Fruit fly (Drosophila melanogaster): ENCODE measurements around the gene CG15784.

Gene CG15784

DNA sequence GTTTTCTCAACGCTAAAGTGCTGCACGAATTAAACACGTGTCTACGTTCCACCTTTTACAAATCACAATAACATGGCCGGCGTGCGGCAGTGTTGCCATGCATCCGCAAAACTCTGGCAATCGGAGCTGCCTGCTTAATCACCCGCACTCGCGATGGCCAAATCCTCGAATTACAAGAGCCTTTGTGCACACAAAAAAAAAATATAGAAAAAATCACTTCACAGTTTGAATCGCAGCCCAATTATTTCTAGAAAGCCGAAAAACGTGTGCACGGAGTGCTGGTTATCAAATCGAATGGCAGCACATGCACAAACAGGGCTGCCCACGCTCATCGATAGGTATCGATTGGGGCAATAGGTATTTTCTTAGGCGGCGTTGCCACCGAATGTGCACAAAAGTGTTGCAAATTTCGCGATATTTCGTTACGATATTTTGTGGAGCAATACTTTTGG lies 8.8 kb upstream of the CG15784 start, which contains the start of gene spoon (continued):
- TF ChIP-seq HLH4C (GFP tag; IDR thresholded peaks at IDR 0.05; ENCODE audit: partially characterized antibody) = peak; percentile 88
- peak; percentile 89 for TF ChIP-seq CG14860 (GFP tag; IDR thresholded peaks at IDR 0.05; ENCODE audit: partially characterized antibody)
- TF ChIP-seq CG13775 (GFP tag; optimal IDR thresholded peaks at IDR 0.05) = peak; percentile 26
- no peak for TF ChIP-seq CG6854 (GFP tag; optimal IDR thresholded peaks at IDR 0.05)
- no peak for TF ChIP-seq salm (tag; optimal IDR thresholded peaks at IDR 0.05)
- TF ChIP-seq HLH3B (GFP tag; IDR thresholded peaks at IDR 0.05) = no peak
- 0 out of 3 replicates have a peak, but pooled peaks have one; percentile 23 for TF ChIP-seq tgo (GFP tag; IDR thresholded peaks at IDR 0.05)
- no peak for TF ChIP-seq Ada2b (GFP tag; IDR thresholded peaks at IDR 0.05)
- no peak for TF ChIP-seq usp (GFP tag; optimal IDR thresholded peaks at IDR 0.05)
- TF ChIP-seq sima (GFP tag; optimal IDR thresholded peaks at IDR 0.05) = no peak
- no peak for TF ChIP-seq Atf6 (GFP tag; IDR thresholded peaks at IDR 0.05)
- TF ChIP-seq pzg (GFP tag; optimal IDR thresholded peaks at IDR 0.05) = peak; percentile 86
- TF ChIP-seq Rx (GFP tag; IDR thresholded peaks at IDR 0.05) = 0 out of 2 replicates have a peak, but pooled peaks have one; percentile 27
- TF ChIP-seq ac (GFP tag; optimal IDR thresholded peaks at IDR 0.05) = no peak
- TF ChIP-seq wek (GFP tag; optimal IDR thresholded peaks at IDR 0.05) = no peak
- TF ChIP-seq p53 (GFP tag; optimal IDR thresholded peaks at IDR 0.05) = no peak
- TF ChIP-seq CG9727 (GFP tag; optimal IDR thresholded peaks at IDR 0.05) = no peak
- TF ChIP-seq vfl (GFP tag; optimal IDR thresholded peaks at IDR 0.05) = peak; percentile 16
- TF ChIP-seq vnd (GFP tag; IDR thresholded peaks at IDR 0.05; ENCODE audit: partially characterized antibody) = peak; percentile 91
- TF ChIP-seq ranshi (GFP tag; IDR thresholded peaks at IDR 0.05) = no peak
- TF ChIP-seq CG4707 (GFP tag; optimal IDR thresholded peaks at IDR 0.05) = no peak
- TF ChIP-seq D19A (tag; optimal IDR thresholded peaks at IDR 0.05) = no peak
- no peak for TF ChIP-seq CG12155 (GFP tag; optimal IDR thresholded peaks at IDR 0.05)
- no peak for TF ChIP-seq CG5180 (GFP tag; optimal IDR thresholded peaks at IDR 0.05)
- TF ChIP-seq prd (optimal IDR thresholded peaks at IDR 0.05) = no peak
- peak; percentile 37; the same call in 1 of the 3 replicates for TF ChIP-seq prd (GFP tag; IDR thresholded peaks at IDR 0.05)
- no peak for TF ChIP-seq scrt (GFP tag; optimal IDR thresholded peaks at IDR 0.05)
- peak; percentile 13 for TF ChIP-seq CG6765 (GFP tag; optimal IDR thresholded peaks at IDR 0.05)
- no peak for TF ChIP-seq CG30431 (GFP tag; optimal IDR thresholded peaks at IDR 0.05)
- TF ChIP-seq CG17912 (GFP tag; optimal IDR thresholded peaks at IDR 0.05) = no peak
- no peak for TF ChIP-seq NK7.1 (GFP tag; optimal IDR thresholded peaks at IDR 0.05)
- no peak for TF ChIP-seq CG8924 (tag; optimal IDR thresholded peaks at IDR 0.05)
- TF ChIP-seq crp (GFP tag; optimal IDR thresholded peaks at IDR 0.05) = no peak
- no peak for TF ChIP-seq dimm (GFP tag; IDR thresholded peaks at IDR 0.05)
- TF ChIP-seq CG1024 (GFP tag; IDR thresholded peaks at IDR 0.05) = no peak
- peak; percentile 61 for TF ChIP-seq CG15479 (GFP tag; optimal IDR thresholded peaks at IDR 0.05)
- peak; percentile 37 for TF ChIP-seq hkb (optimal IDR thresholded peaks at IDR 0.05)
- no peak for TF ChIP-seq hkb (GFP tag; IDR thresholded peaks at IDR 0.05)
- no peak for TF ChIP-seq CG16863 (GFP tag; optimal IDR thresholded peaks at IDR 0.05)
- no peak for TF ChIP-seq z (GFP tag; IDR thresholded peaks at IDR 0.05)
- peak; percentile 35 for TF ChIP-seq MESR4 (GFP tag; optimal IDR thresholded peaks at IDR 0.05)
- TF ChIP-seq Atf-2 (GFP tag; optimal IDR thresholded peaks at IDR 0.05) = no peak
- TF ChIP-seq CG8290 (GFP tag; optimal IDR thresholded peaks at IDR 0.05) = no peak
- peak in 1 of 2 experiments; percentile 66 for TF ChIP-seq CG8290 (tag; optimal IDR thresholded peaks at IDR 0.05)
- no peak for TF ChIP-seq gsb-n (tag; optimal IDR thresholded peaks at IDR 0.05)
- TF ChIP-seq slbo (GFP tag; IDR thresholded peaks at IDR 0.05) = peak; percentile 80
- TF ChIP-seq Antp (GFP tag; optimal IDR thresholded peaks at IDR 0.05) = peak; percentile 45
- TF ChIP-seq schlank (tag; optimal IDR thresholded peaks at IDR 0.05) = no peak
- TF ChIP-seq CG3847 (GFP tag; IDR thresholded peaks at IDR 0.05) = peak; percentile 76
- no peak for TF ChIP-seq Stat92E (GFP tag; optimal IDR thresholded peaks at IDR 0.05)
- TF ChIP-seq ken (GFP tag; IDR thresholded peaks at IDR 0.05) = no peak
- TF ChIP-seq CG14014 (GFP tag; IDR thresholded peaks at IDR 0.05) = no peak
